Fruit fly (Drosophila melanogaster): ENCODE results near the gene Cyp28a5.

The Cyp28a5 gene

DNA sequence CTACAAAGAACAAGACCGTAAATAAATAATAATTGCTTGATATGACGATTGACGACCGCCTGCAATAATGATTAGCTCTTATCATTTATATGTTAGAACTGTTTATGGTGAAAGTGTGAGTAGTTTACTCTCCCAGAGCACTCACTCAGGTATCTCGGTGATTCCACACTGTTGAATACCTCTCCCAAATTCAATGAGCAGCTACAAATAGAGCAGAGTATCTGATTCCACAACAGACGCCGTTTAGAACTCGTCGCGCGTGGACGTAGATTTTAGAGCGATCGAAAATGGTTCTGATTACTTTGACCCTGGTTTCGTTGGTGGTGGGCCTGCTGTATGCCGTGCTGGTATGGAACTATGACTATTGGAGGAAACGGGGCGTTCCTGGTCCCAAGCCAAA lies at the start of gene Cyp28a5:
TSS of gene Cyp28a5 (plus strand) at position 230 of the 400 bp plus-strand sequence.
- TF ChIP-seq CG14655 (GFP tag; optimal IDR thresholded peaks at IDR 0.05) (no peak), D1 (tag; optimal IDR thresholded peaks at IDR 0.05) (no peak), CG15710 (tag; optimal IDR thresholded peaks at IDR 0.05) (no peak), CG34367 (tag; optimal IDR thresholded peaks at IDR 0.05) (no peak), CG10348 (GFP tag; IDR thresholded peaks at IDR 0.05) (no peak), CG9948 (tag; optimal IDR thresholded peaks at IDR 0.05) (no peak), CG32121 (GFP tag; IDR thresholded peaks at IDR 0.05) (no peak), CG8301 (tag; optimal IDR thresholded peaks at IDR 0.05) (no peak), rn (GFP tag; IDR thresholded peaks at IDR 0.05) (no peak), fd96Ca (GFP tag; IDR thresholded peaks at IDR 0.05) (no peak), EcR (GFP tag; optimal IDR thresholded peaks at IDR 0.05) (no peak), CG12605 (GFP tag; IDR thresholded peaks at IDR 0.05) (no peak), Snoo (tag; optimal IDR thresholded peaks at IDR 0.05) (no peak), Ets98B (GFP tag; IDR thresholded peaks at IDR 0.05) (no peak), gl (tag; optimal IDR thresholded peaks at IDR 0.05) (no peak), CG17806 (tag; optimal IDR thresholded peaks at IDR 0.05) (no peak), Pif1B (GFP tag; optimal IDR thresholded peaks at IDR 0.05) (no peak), CG8159 (tag; optimal IDR thresholded peaks at IDR 0.05) (no peak), CG4496 (GFP tag; IDR thresholded peaks at IDR 0.05) (no peak), CG13204 (GFP tag; optimal IDR thresholded peaks at IDR 0.05) (no peak)

- 0 out of 2 replicates have a peak, but pooled peaks have one; percentile 16 for TF ChIP-seq CG32121 (GFP tag; IDR thresholded peaks at IDR 0.05)
- peak; percentile 15; the same call in 1 of the 3 replicates for TF ChIP-seq CG4496 (GFP tag; IDR thresholded peaks at IDR 0.05)
- peak; percentile 34; the same call in 1 of the 2 replicates for TF ChIP-seq rn (GFP tag; IDR thresholded peaks at IDR 0.05)
- TF ChIP-seq CG14655 (GFP tag; optimal IDR thresholded peaks at IDR 0.05) = peak; percentile 30
- TF ChIP-seq CG13204 (GFP tag; optimal IDR thresholded peaks at IDR 0.05) = no peak
- TF ChIP-seq CG12605 (GFP tag; IDR thresholded peaks at IDR 0.05) = no peak
Measured at dm6 chr2L:13928461-13928860, 48.6 kb upstream of the Cyp28a5 start.

- TF ChIP-seq CG12605 (GFP tag; IDR thresholded peaks at IDR 0.05) = peak; percentile 45; the same call in 1 of the 2 replicates
- TF ChIP-seq EcR (GFP tag; optimal IDR thresholded peaks at IDR 0.05) = no peak
- TF ChIP-seq CG8159 (tag; optimal IDR thresholded peaks at IDR 0.05) = peak; percentile 52
- TF ChIP-seq CG34367 (tag; optimal IDR thresholded peaks at IDR 0.05) = no peak
- TF ChIP-seq Ets98B (GFP tag; IDR thresholded peaks at IDR 0.05) = peak; percentile 75; the same call in 1 of the 2 replicates
- peak; percentile 63; the same call in 2 of the 3 replicates for TF ChIP-seq CG4496 (GFP tag; IDR thresholded peaks at IDR 0.05)
- peak; percentile 71 for TF ChIP-seq CG32121 (GFP tag; IDR thresholded peaks at IDR 0.05)
- no peak for TF ChIP-seq gl (tag; optimal IDR thresholded peaks at IDR 0.05)
- no peak for TF ChIP-seq CG10348 (GFP tag; IDR thresholded peaks at IDR 0.05)
Measured at dm6 chr2L:13931318-13931717, 45.8 kb upstream of the Cyp28a5 start, which contains the start of gene CG42711. Gene CG42711 (minus strand): TSS chr2L:13931362.

DNA sequence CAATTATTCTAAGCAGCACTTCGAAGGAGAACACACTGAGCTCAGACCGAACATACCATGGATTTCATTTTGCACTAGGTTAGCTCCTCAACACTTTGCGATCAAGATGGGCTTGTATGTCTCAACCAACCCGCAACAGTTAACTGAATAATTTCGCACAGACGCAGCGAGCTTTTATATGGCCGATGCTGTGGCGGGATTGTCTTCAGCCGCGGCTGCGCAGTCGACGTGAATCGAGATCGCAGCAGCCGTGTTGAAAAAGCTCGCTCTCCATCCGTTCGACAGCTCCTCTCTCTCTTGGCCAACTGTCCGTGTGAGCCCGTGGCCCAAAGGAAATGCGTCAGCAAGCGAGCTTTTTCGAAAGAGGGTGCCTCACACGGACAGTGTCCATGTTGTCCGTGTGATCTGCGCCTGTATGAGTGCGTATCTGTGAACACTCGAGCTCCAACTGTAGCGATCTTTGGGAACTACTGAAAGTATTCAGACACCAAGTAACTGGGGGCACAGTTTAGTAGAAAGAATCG lies 42.5 kb upstream of the Cyp28a5 start, which contains the start of gene Vajk2:
TSS of gene Vajk2 (minus strand) at position 151 of the 524 bp plus-strand sequence.
- no peak for TF ChIP-seq CG13204 (GFP tag; optimal IDR thresholded peaks at IDR 0.05)
- TF ChIP-seq CG4496 (GFP tag; IDR thresholded peaks at IDR 0.05) = peak; percentile 84
- peak; percentile 6; the same call in 1 of the 2 replicates for TF ChIP-seq Ets98B (GFP tag; IDR thresholded peaks at IDR 0.05)
- no peak for TF ChIP-seq CG10348 (GFP tag; IDR thresholded peaks at IDR 0.05)
- no peak for TF ChIP-seq CG17806 (tag; optimal IDR thresholded peaks at IDR 0.05)

- TF ChIP-seq CG4496 (GFP tag; IDR thresholded peaks at IDR 0.05) = peak; percentile 75
- no peak for TF ChIP-seq CG32121 (GFP tag; IDR thresholded peaks at IDR 0.05)
Measured at dm6 chr2L:13947476-13947875, 29.6 kb upstream of the Cyp28a5 start, which contains the start of gene Vajk3. Gene Vajk3 (minus strand): TSS chr2L:13947476.

DNA sequence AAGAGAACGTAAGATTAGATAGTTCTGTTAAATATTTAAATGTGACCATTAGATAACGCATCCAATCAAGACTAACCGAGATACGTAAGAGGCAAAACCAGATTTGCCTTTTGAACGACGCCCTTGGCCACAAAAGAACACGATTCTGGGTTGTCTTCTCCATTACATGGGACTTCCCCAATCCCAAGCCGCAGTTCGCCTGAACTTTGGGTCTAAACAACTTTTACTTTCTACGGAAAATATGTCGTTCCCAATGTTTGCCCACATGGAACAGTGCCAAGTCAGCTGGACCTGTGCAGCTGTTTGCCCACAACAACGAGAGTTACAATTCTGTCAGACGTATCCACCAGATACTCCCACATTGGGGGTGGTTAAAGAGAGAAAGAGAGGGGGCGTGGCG lies 27.3 kb upstream of the Cyp28a5 start:
- TF ChIP-seq gl (tag; optimal IDR thresholded peaks at IDR 0.05) (no peak), CG9948 (tag; optimal IDR thresholded peaks at IDR 0.05) (no peak), CG8159 (tag; optimal IDR thresholded peaks at IDR 0.05) (no peak), Pif1B (GFP tag; optimal IDR thresholded peaks at IDR 0.05) (no peak), CG34367 (tag; optimal IDR thresholded peaks at IDR 0.05) (no peak), CG12605 (GFP tag; IDR thresholded peaks at IDR 0.05) (no peak)

DNA sequence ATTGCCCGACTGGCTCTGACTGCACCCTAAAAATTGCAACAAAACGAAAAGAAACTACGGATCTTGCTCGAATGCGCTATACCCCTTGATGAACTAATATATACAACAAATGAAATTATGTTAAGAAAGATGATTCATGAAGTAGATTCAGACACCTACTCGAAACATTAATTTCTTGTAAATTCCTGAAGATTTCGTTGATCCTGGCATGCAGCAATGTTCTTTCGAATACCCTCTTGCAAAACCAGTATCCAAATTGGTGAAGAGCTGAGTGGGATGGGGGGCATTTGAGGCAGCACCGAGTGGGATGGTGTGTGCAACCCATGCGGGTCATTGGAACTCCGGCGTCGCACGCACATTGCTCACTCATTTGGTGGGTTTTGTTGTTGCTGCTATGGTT lies 21.3 kb upstream of the Cyp28a5 start:
- TF ChIP-seq CG14655 (GFP tag; optimal IDR thresholded peaks at IDR 0.05) (peak; percentile 96), CG15710 (tag; optimal IDR thresholded peaks at IDR 0.05) (peak; percentile 93), rn (GFP tag; IDR thresholded peaks at IDR 0.05) (peak; percentile 91), CG32121 (GFP tag; IDR thresholded peaks at IDR 0.05) (peak; percentile 97), CG10348 (GFP tag; IDR thresholded peaks at IDR 0.05) (peak; percentile 79), CG8159 (tag; optimal IDR thresholded peaks at IDR 0.05) (peak; percentile 90), Ets98B (GFP tag; IDR thresholded peaks at IDR 0.05) (peak; percentile 96), gl (tag; optimal IDR thresholded peaks at IDR 0.05) (peak; percentile 85), D1 (tag; optimal IDR thresholded peaks at IDR 0.05) (peak; percentile 59), CG17806 (tag; optimal IDR thresholded peaks at IDR 0.05) (peak; percentile 92), Pif1A (GFP tag; optimal IDR thresholded peaks at IDR 0.05) (peak; percentile 90), CG12605 (GFP tag; IDR thresholded peaks at IDR 0.05) (peak; percentile 94), CG8301 (tag; optimal IDR thresholded peaks at IDR 0.05) (peak; percentile 96), CG4496 (GFP tag; IDR thresholded peaks at IDR 0.05) (peak; percentile 98), CG34367 (tag; optimal IDR thresholded peaks at IDR 0.05) (peak; percentile 92), Pif1B (GFP tag; optimal IDR thresholded peaks at IDR 0.05) (peak; percentile 94), EcR (GFP tag; optimal IDR thresholded peaks at IDR 0.05) (peak; percentile 85), CG9948 (tag; optimal IDR thresholded peaks at IDR 0.05) (peak; percentile 91), Snoo (tag; optimal IDR thresholded peaks at IDR 0.05) (peak; percentile 97), CG13204 (GFP tag; optimal IDR thresholded peaks at IDR 0.05) (peak; percentile 78), fd96Ca (GFP tag; IDR thresholded peaks at IDR 0.05) (peak; percentile 98)
